Fruit fly (Drosophila melanogaster): Measurements from ENCODE around the gene mRpL11.

DNA sequence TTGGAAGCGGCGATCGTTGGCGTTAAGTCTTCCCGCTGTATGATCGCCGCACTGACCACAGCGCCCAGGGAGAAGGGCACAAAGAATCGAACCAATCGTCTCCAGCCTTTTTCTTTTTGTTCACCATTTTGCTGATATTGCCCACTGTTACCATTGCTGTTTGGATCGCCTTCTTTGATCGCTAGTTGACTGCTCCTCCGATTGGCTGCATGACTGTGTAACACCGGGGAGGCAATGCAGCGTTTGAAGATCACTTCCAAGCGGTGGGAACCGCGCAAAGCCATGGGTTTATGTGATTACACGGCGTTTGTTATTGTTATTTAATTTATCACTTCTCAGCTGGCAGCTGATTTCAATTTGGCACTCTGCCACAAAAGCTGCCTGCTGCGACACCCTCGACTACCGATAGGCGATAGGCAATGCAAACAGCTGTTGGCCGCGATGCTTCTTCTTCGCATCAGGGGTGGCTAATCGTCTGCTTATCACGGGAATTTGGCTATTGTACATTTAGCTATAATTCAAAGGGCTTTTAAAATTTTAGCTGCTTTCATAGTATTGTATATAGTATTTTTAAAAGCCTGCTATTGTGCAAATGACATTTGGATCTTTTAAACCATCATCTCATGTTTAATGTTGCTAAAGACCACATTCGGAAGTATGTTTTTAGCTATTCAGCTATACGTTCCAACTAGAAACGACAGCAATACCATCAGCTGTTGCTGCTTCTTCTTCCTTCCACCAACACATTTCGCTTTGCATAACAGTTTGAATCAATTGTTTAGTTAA, at the start of gene mRpL11, which contains the start of gene HtrA2:
- no peak for TF ChIP-seq bowl (GFP tag; IDR thresholded peaks at IDR 0.05)
- TF ChIP-seq CG2116 (GFP tag; optimal IDR thresholded peaks at IDR 0.05) = peak; percentile 57
- peak; percentile 72 for TF ChIP-seq CG7928 (GFP tag; optimal IDR thresholded peaks at IDR 0.05)
- no peak for TF ChIP-seq stc (GFP tag; IDR thresholded peaks at IDR 0.05)
- TF ChIP-seq Mad (GFP tag; optimal IDR thresholded peaks at IDR 0.05) = peak; percentile 69
- TF ChIP-seq danr (GFP tag; IDR thresholded peaks at IDR 0.05) = no peak
- peak; percentile 60 for TF ChIP-seq Aef1 (GFP tag; IDR thresholded peaks at IDR 0.05)
- TF ChIP-seq sens (GFP tag) = peak; percentile 93
- TF ChIP-seq CG4424 (GFP tag; optimal IDR thresholded peaks at IDR 0.05) = peak; percentile 17
- peak in 1 of 2 experiments; percentile 87 for TF ChIP-seq insv (GFP tag; optimal IDR thresholded peaks at IDR 0.05)

Data from whole organism, embryonic.